Worm (Caenorhabditis elegans): ENCODE data around the gene F18E3.11.

Gene F18E3.11

DNA sequence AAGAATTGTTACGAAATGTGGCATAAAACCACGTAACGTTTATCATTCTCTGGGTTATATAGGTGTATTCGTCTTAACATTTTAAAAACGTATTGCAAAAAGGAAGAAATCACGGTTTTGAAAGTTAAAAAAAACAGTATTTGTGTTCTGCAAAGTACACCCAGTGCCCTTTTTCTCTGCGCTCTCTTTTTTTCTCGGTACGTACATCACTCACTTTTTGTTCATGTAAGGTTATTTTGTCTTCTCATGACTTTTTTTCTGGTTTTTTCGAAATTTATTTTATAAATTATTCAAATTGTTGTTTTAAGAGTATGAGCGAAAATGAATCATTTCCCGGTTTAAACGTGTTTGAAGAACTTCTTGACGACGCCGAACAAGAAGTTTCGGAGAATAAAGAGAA is 33.7 kb downstream of the F18E3.11 start, which contains the start of gene F25E5.5:
F25E5.5 (plus strand) TSS at position 301 of the 400 bp plus-strand sequence.
- no peak for TF ChIP-seq mep-1 (tag; optimal IDR thresholded peaks at IDR 0.05)
- TF ChIP-seq unc-39 (tag; optimal IDR thresholded peaks at IDR 0.05): no peak
- TF ChIP-seq pha-4 (tag; optimal IDR thresholded peaks at IDR 0.05): no peak
- TF ChIP-seq ham-2 (GFP tag; optimal IDR thresholded peaks at IDR 0.05): no peak
- no peak for TF ChIP-seq lin-13 (tag; optimal IDR thresholded peaks at IDR 0.05)
- no peak for TF ChIP-seq flh-1 (GFP tag; optimal IDR thresholded peaks at IDR 0.05)
- no peak for TF ChIP-seq M03D4.4 (tag; optimal IDR thresholded peaks at IDR 0.05)
- TF ChIP-seq unc-62 (GFP tag; optimal IDR thresholded peaks at IDR 0.05): no peak
- no peak for TF ChIP-seq mab-5 (tag; optimal IDR thresholded peaks at IDR 0.05)
- TF ChIP-seq ceh-39 (tag; optimal IDR thresholded peaks at IDR 0.05): no peak
- TF ChIP-seq cnd-1 (tag; optimal IDR thresholded peaks at IDR 0.05): no peak
- TF ChIP-seq snpc-4 (tag; optimal IDR thresholded peaks at IDR 0.05): no peak
- no peak for TF ChIP-seq nhr-76 (tag; optimal IDR thresholded peaks at IDR 0.05)
- no peak for TF ChIP-seq mls-2 (tag; optimal IDR thresholded peaks at IDR 0.05)
- no peak for TF ChIP-seq ceh-43 (GFP tag; optimal IDR thresholded peaks at IDR 0.05)
- TF ChIP-seq drap-1 (GFP tag; optimal IDR thresholded peaks at IDR 0.05): no peak
- no peak for TF ChIP-seq ztf-11 (tag; optimal IDR thresholded peaks at IDR 0.05)
- no peak for TF ChIP-seq elt-1 (tag; optimal IDR thresholded peaks at IDR 0.05; ENCODE audit: borderline replicate concordance, insufficient read depth)
- no peak for TF ChIP-seq nhr-12 (tag; optimal IDR thresholded peaks at IDR 0.05)
- TF ChIP-seq nhr-28 (tag; optimal IDR thresholded peaks at IDR 0.05): no peak

ce11 chrV:7449303-7449827 is 36.1 kb downstream of the F18E3.11 start, which contains the start of gene try-12:
try-12 (plus strand) TSS chrV:7449353.
- TF ChIP-seq blmp-1 (tag; optimal IDR thresholded peaks at IDR 0.05): no peak
- TF ChIP-seq elt-1 (tag; optimal IDR thresholded peaks at IDR 0.05; ENCODE audit: borderline replicate concordance, insufficient read depth): no peak
- TF ChIP-seq mep-1 (tag; optimal IDR thresholded peaks at IDR 0.05): no peak
- TF ChIP-seq hlh-1 (tag; optimal IDR thresholded peaks at IDR 0.05): no peak
- TF ChIP-seq flh-1 (GFP tag; optimal IDR thresholded peaks at IDR 0.05): no peak
- no peak for TF ChIP-seq nhr-76 (tag; optimal IDR thresholded peaks at IDR 0.05)
- no peak for TF ChIP-seq unc-120 (tag; optimal IDR thresholded peaks at IDR 0.05; ENCODE audit: poor library complexity, severe bottlenecking)
- TF ChIP-seq sem-2 (GFP tag; optimal IDR thresholded peaks at IDR 0.05): no peak
- TF ChIP-seq mls-2 (tag; optimal IDR thresholded peaks at IDR 0.05): no peak

- TF ChIP-seq ces-1 (GFP tag; optimal IDR thresholded peaks at IDR 0.05) (no peak), snpc-4 (tag; optimal IDR thresholded peaks at IDR 0.05) (no peak), unc-62 (GFP tag; optimal IDR thresholded peaks at IDR 0.05) (no peak)
These were observed 38.1 kb downstream of the F18E3.11 start, which contains the start of gene try-11 for ce11 chrV:7451421-7451820. try-11 (plus strand) TSS chrV:7451721.

ce11 chrV:7454236-7454635 is 41.0 kb downstream of the F18E3.11 start, which contains the start of gene try-8:
try-8 (minus strand) TSS chrV:7454336.
- TF ChIP-seq ceh-83 (GFP tag; optimal IDR thresholded peaks at IDR 0.05): no peak

ce11 chrV:7455008-7455407 is 41.7 kb downstream of the F18E3.11 start, which contains the start of gene F25E5.2:
F25E5.2 (plus strand) TSS chrV:7455308.
- no peak for TF ChIP-seq ceh-39 (tag; optimal IDR thresholded peaks at IDR 0.05)
- TF ChIP-seq M03D4.4 (tag; optimal IDR thresholded peaks at IDR 0.05): no peak

- TF ChIP-seq elt-1 (tag; optimal IDR thresholded peaks at IDR 0.05; ENCODE audit: borderline replicate concordance, insufficient read depth) (no peak), lin-13 (tag; optimal IDR thresholded peaks at IDR 0.05) (no peak), drap-1 (GFP tag; optimal IDR thresholded peaks at IDR 0.05) (no peak), nhr-28 (tag; optimal IDR thresholded peaks at IDR 0.05) (no peak), hlh-1 (tag; optimal IDR thresholded peaks at IDR 0.05) (no peak), elt-3 (tag; optimal IDR thresholded peaks at IDR 0.05) (no peak)
These were observed 47.6 kb downstream of the F18E3.11 start, which contains the start of gene srh-92 for ce11 chrV:7460898-7461297. srh-92 (minus strand) TSS chrV:7460998.

Measured in whole organism, mixed stage, embryonic.